Fruit fly (Drosophila melanogaster) whole organism, prepupa: Measurements from ENCODE around the gene Ance-2.
A peak's percentile ranks its signal among the peaks of the same experiment; 100 is the strongest.

Source experiments
- CG10631 ChIP-seq: fragments of 200-800 bp; sonication (Bioruptor generic); optimal IDR thresholded peaks from 2 replicates; lab custom pipeline; 2016; ENCODE audit warnings: missing biosample characterization, missing genetic modification characterization
- CG10669 ChIP-seq: fragments of 200-800 bp; sonication (Bioruptor generic); optimal IDR thresholded peaks from 3 replicates; lab custom pipeline; 2018; ENCODE audit warnings: missing biosample characterization, mild to moderate bottlenecking, missing genetic modification characterization, moderate library complexity
- CG6163 ChIP-seq: fragments of 200-800 bp; sonication (Bioruptor generic); IDR thresholded peaks from 3 replicates; pipeline ENCODE4 v1.3.6; 2022; ENCODE audit warnings: missing biosample characterization, missing genetic modification characterization
- CG6276 ChIP-seq: fragments of 200-800 bp; sonication (Bioruptor generic); optimal IDR thresholded peaks from 2 replicates; lab custom pipeline; 2017; ENCODE audit warnings: missing biosample characterization, mild to moderate bottlenecking, missing genetic modification characterization
- CG8632 ChIP-seq: fragments of 200-800 bp; sonication (Bioruptor generic); optimal IDR thresholded peaks from 3 replicates; lab custom pipeline; 2016; ENCODE audit warnings: missing biosample characterization, missing genetic modification characterization
- Eip93F ChIP-seq: fragments of 200-800 bp; sonication (Bioruptor generic); optimal IDR thresholded peaks from 2 replicates; lab custom pipeline; 2016; ENCODE audit warnings: missing biosample characterization, mild to moderate bottlenecking, missing genetic modification characterization
- Lpt ChIP-seq: fragments of 200-800 bp; sonication (Bioruptor generic); optimal IDR thresholded peaks from 3 replicates; lab custom pipeline; 2016; ENCODE audit warnings: missing biosample characterization, missing genetic modification characterization
- achi ChIP-seq: fragments of 200-800 bp; sonication (Bioruptor generic); optimal IDR thresholded peaks from 3 replicates; lab custom pipeline; 2016; ENCODE audit warnings: missing biosample characterization, missing genetic modification characterization
- dsx ChIP-seq: fragments of 200-800 bp; optimal IDR thresholded peaks from 3 replicates; lab custom pipeline; 2019; ENCODE audit warnings: missing biosample characterization, mild to moderate bottlenecking, missing genetic modification characterization, moderate library complexity; ENCODE audit not compliant: poor library complexity, severe bottlenecking
- ss ChIP-seq, 2 experiments: fragments of 200-800 bp; sonication (Bioruptor generic); optimal IDR thresholded peaks; 2 replicates in 1 of 2; 3 replicates in 1 of 2; lab custom pipeline; 2017 to 2018; ENCODE audit warnings: mild to moderate bottlenecking in 2 of 2, missing biosample characterization in 2 of 2, missing genetic modification characterization in 2 of 2, moderate library complexity in 1 of 2
- topi ChIP-seq: fragments of 200-800 bp; sonication (Bioruptor generic); optimal IDR thresholded peaks from 3 replicates; lab custom pipeline; 2016; ENCODE audit warnings: missing biosample characterization, missing genetic modification characterization

dm6 chr2L:13884678-13885303 is 24.3 kb upstream of the Ance-2 start:
- peak; percentile 10 for TF ChIP-seq CG6276 (GFP tag; lab: Kevin White, UChicago)
- peak; percentile 58 for TF ChIP-seq topi (GFP tag; lab: Kevin White, UChicago)
- TF ChIP-seq CG6163 (GFP tag; lab: Robert Waterston, UW) = 0 out of 3 replicates have a peak, but pooled peaks have one; percentile 6
- TF ChIP-seq CG8632 (GFP tag; lab: Kevin White, UChicago) = peak; percentile 15
- TF ChIP-seq Eip93F (GFP tag; lab: Kevin White, UChicago) = no peak
- TF ChIP-seq achi (GFP tag; lab: Kevin White, UChicago) = no peak
- no peak for TF ChIP-seq Lpt (GFP tag; lab: Kevin White, UChicago)
- peak; percentile 1 to 57 for TF ChIP-seq ss (GFP tag; optimal IDR thresholded peaks at IDR 0.05; lab: Kevin White, UChicago)
- TF ChIP-seq dsx (GFP tag; lab: Kevin White, UChicago) = no peak
- TF ChIP-seq CG10669 (GFP tag; lab: Kevin White, UChicago) = peak; percentile 29
- no peak for TF ChIP-seq CG10631 (GFP tag; lab: Kevin White, UChicago)
